Fruit fly (Drosophila melanogaster): ENCODE data around the gene CG33310.
A peak's percentile ranks its signal among the peaks of the same experiment; 100 is the strongest.

The CG33310 gene

DNA sequence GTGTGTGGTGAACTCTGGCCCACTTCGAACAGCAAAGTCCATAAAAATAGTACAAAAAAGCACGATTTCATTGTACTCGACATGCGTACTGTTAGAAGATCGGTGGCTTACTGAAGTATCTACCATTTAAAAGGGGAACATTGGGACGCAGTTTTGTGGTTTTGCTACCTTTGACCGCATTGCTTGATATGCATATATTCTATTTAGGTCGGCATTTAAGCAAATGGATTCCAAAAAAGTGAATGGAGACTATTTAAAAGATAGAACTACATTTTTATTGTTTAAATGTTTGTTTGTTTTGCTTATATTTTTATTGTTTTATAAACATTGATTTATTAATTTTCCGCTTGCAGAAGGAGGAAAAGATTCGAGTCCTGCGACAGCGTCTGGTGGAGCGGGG is 5.0 kb downstream of the CG33310 start, which contains the start of gene CG31832:
CG31832 (minus strand) TSS at position 101 of the 400 bp plus-strand sequence.
- TF ChIP-seq sens (GFP tag) (peak; percentile 27), esg (GFP tag; conservative IDR thresholded peaks at IDR 0.05) (no peak)

DNA sequence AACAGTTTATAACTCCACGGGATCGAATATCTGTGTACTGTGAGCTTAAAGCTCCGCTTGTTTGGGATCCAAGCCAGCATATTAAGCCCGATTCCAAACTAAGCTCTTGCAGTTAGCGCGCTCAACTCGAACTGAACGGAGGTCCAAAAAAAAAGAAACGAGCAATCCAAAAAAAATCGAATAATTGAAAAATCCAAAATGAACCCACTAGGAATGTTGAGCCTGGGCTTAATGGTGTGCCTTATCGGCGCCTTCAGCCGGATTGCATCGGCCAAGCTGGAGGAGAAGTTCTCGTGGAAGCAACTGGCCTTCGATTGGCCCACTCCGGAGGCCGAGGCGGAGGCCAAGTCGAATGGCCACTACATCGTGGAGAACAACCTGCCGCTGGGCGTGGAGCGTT is 8.7 kb downstream of the CG33310 start, which contains the start of gene yellow-c:
yellow-c (plus strand) TSS at position 29 of the 400 bp plus-strand sequence.
- 0 out of 3 replicates have a peak, but pooled peaks have one; percentile 54 for TF ChIP-seq Mrtf (GFP tag; IDR thresholded peaks at IDR 0.05)
- peak; percentile 87; the same call in 3 of the 4 replicates for TF ChIP-seq chinmo (GFP tag; IDR thresholded peaks at IDR 0.05; ENCODE audit: partially characterized antibody)
- TF ChIP-seq lilli (GFP tag; optimal IDR thresholded peaks at IDR 0.05) = no peak
- peak; percentile 72 for TF ChIP-seq ftz-f1 (GFP tag; optimal IDR thresholded peaks at IDR 0.05)
- no peak for TF ChIP-seq CG6254 (GFP tag; optimal IDR thresholded peaks at IDR 0.05)
- no peak for TF ChIP-seq Xrp1 (GFP tag; IDR thresholded peaks at IDR 0.05)
- peak; percentile 15; the same call in 1 of the 2 replicates for TF ChIP-seq CG13287 (GFP tag; IDR thresholded peaks at IDR 0.05; ENCODE audit: partially characterized antibody)
- no peak for TF ChIP-seq CG10267 (tag; optimal IDR thresholded peaks at IDR 0.05)
- peak; percentile 44; the same call in 1 of the 3 replicates for TF ChIP-seq CG34422 (GFP tag; IDR thresholded peaks at IDR 0.05)
- TF ChIP-seq CG7372 (GFP tag; IDR thresholded peaks at IDR 0.05) = no peak
- TF ChIP-seq Dp (GFP tag; optimal IDR thresholded peaks at IDR 0.05) = peak; percentile 16
- TF ChIP-seq gcm (GFP tag; optimal IDR thresholded peaks at IDR 0.05) = no peak
- peak; percentile 55 for TF ChIP-seq Jarid2 (GFP tag; optimal IDR thresholded peaks at IDR 0.05)
- TF ChIP-seq CG8290 (GFP tag; optimal IDR thresholded peaks at IDR 0.05) = no peak
- TF ChIP-seq CG8290 (tag; optimal IDR thresholded peaks at IDR 0.05) = no peak
- TF ChIP-seq ham (GFP tag; IDR thresholded peaks at IDR 0.05) = 0 out of 2 replicates have a peak, but pooled peaks have one; percentile 19

DNA sequence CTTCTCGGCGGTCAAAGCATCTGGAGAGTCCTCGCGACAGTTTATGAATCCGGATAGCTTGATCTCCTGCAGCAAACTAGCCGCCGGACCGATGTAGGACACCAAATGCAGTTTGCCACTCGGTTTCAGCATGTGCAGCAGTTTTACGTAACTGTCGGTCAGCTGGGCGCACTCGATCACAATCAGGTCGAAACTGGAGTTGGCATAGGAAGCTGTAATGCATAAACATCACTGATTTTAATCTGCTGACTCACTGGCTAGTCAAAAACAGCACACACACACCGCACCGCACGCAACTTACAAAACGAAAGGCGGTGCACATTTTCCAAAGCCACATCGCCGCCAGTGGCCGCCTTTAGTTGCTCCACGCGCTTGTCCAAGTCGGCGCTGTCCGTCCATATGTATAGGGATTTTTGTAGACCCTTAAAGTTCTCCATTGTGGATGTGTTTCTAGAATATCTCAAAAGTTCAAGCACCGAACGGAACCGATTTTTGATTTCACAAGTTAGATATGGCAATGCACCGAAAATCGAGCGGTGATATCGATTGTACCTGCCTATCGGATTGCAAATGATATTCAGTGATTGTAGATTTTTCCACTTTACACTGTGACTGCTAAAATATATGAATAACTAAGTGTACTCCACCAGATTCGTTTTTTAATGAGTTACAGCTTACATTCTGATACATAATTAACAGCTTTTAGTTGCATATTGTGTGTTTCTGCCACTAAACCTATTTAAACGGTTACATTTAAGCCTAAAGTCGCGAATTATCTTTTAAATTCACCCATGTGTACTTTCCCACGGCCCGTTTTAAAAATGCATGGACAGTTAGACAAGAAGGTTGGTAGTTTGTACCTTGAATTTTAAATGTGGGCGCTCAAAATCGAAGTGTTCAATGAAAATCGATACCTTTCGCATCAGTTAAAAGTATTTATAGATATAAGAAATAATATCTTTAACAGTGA is 11.9 kb downstream of the CG33310 start, which contains the start of gene CIAPIN1:
CIAPIN1 (minus strand) TSS at position 523 of the 970 bp plus-strand sequence.
- TF ChIP-seq CG16813 (GFP tag; IDR thresholded peaks at IDR 0.05; ENCODE audit: partially characterized antibody) = peak; percentile 7; the same call in 2 of the 3 replicates
- peak; percentile 70 for TF ChIP-seq Sry-δ (GFP tag; optimal IDR thresholded peaks at IDR 0.05)
- no peak for TF ChIP-seq crol (GFP tag; IDR thresholded peaks at IDR 0.05)
- TF ChIP-seq MESR4 (GFP tag; optimal IDR thresholded peaks at IDR 0.05) = peak; percentile 69
- peak; percentile 20; the same call in 1 of the 3 replicates for TF ChIP-seq Doc3 (GFP tag; IDR thresholded peaks at IDR 0.05; ENCODE audit: partially characterized antibody)
- no peak for TF ChIP-seq CG11560 (tag; IDR thresholded peaks at IDR 0.05)
- peak; percentile 46; the same call in 1 of the 3 replicates for TF ChIP-seq mld (GFP tag; IDR thresholded peaks at IDR 0.05; ENCODE audit: partially characterized antibody)
- TF ChIP-seq dysf (GFP tag; IDR thresholded peaks at IDR 0.05) = no peak
- peak; percentile 29 for TF ChIP-seq pzg (GFP tag; optimal IDR thresholded peaks at IDR 0.05)
- TF ChIP-seq Hand (GFP tag; optimal IDR thresholded peaks at IDR 0.05) = no peak
- TF ChIP-seq hbn (GFP tag; IDR thresholded peaks at IDR 0.05; ENCODE audit: partially characterized antibody) = peak; percentile 55
- no peak for TF ChIP-seq Blimp-1 (GFP tag; optimal IDR thresholded peaks at IDR 0.05)
- no peak for TF ChIP-seq dm (GFP tag; optimal IDR thresholded peaks at IDR 0.05)
- no peak for TF ChIP-seq D19B (GFP tag; optimal IDR thresholded peaks at IDR 0.05)
- TF ChIP-seq CG30020 (tag; optimal IDR thresholded peaks at IDR 0.05) = peak; percentile 18
- no peak for TF ChIP-seq ara (GFP tag; IDR thresholded peaks at IDR 0.05)
- no peak for TF ChIP-seq CG8765 (GFP tag; IDR thresholded peaks at IDR 0.05)
- no peak for TF ChIP-seq Xrp1 (GFP tag; IDR thresholded peaks at IDR 0.05)
- no peak for TF ChIP-seq fru (optimal IDR thresholded peaks at IDR 0.05)
- TF ChIP-seq tio (GFP tag; optimal IDR thresholded peaks at IDR 0.05) = peak; percentile 22
- no peak for TF ChIP-seq Meics (GFP tag; optimal IDR thresholded peaks at IDR 0.05)
- no peak for TF ChIP-seq CG10565 (GFP tag; optimal IDR thresholded peaks at IDR 0.05)
- no peak for TF ChIP-seq Max (GFP tag; optimal IDR thresholded peaks at IDR 0.05)
- no peak for TF ChIP-seq CG10209 (GFP tag; optimal IDR thresholded peaks at IDR 0.05)
- TF ChIP-seq CG34422 (GFP tag; IDR thresholded peaks at IDR 0.05) = peak; percentile 11; the same call in 1 of the 3 replicates
- TF ChIP-seq CG31224 (GFP tag; IDR thresholded peaks at IDR 0.05) = no peak
- TF ChIP-seq C15 (GFP tag; IDR thresholded peaks at IDR 0.05) = no peak
- peak; percentile 16; the same call in 2 of the 3 replicates for TF ChIP-seq vnd (GFP tag; IDR thresholded peaks at IDR 0.05; ENCODE audit: partially characterized antibody)
- peak; percentile 5; the same call in 2 of the 3 replicates for TF ChIP-seq HLH4C (GFP tag; IDR thresholded peaks at IDR 0.05; ENCODE audit: partially characterized antibody)
